Worm (Caenorhabditis elegans): ENCODE results near the gene T04F3.4.

T04F3.4 gene

DNA sequence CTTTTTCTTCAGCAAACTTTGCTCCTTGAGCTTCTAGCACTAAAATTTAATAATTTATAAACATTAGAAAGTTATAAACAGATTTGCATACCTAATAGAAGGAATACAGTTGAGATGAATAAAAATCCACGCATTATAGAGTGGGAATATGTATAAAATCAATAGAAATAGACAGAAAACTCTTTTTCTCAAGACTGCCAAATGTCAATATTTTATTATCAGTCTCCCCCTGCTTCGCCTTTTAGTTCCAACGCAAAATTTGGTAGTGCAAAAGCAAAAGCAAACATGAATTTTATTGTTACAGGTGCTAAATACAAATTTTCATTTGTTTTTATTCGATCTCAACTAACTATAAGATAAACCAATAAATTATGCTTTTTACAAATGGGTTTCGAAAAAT, at the start of gene T04F3.4:
Gene T04F3.4 (minus strand): TSS at position 187 of the 400 bp plus-strand sequence.
- no peak for TF ChIP-seq F13C5.2 (tag; optimal IDR thresholded peaks at IDR 0.05)
- no peak for TF ChIP-seq tbx-37 (GFP tag; conservative IDR thresholded peaks at IDR 0.05)
- TF ChIP-seq ama-1 (optimal IDR thresholded peaks at IDR 0.05), result no peak
- TF ChIP-seq tbx-11 (GFP tag; IDR thresholded peaks at IDR 0.05), result no peak
- no peak for TF ChIP-seq sea-1 (GFP tag; conservative IDR thresholded peaks at IDR 0.05)
- TF ChIP-seq scrt-1 (GFP tag; IDR thresholded peaks at IDR 0.05), result no peak
- TF ChIP-seq hnd-1 (tag; optimal IDR thresholded peaks at IDR 0.05), result no peak
- TF ChIP-seq hmbx-1 (tag; optimal IDR thresholded peaks at IDR 0.05), result no peak
- no peak for TF ChIP-seq pes-1 (GFP tag; IDR thresholded peaks at IDR 0.05)
- no peak for TF ChIP-seq tra-4 (tag; optimal IDR thresholded peaks at IDR 0.05)

DNA sequence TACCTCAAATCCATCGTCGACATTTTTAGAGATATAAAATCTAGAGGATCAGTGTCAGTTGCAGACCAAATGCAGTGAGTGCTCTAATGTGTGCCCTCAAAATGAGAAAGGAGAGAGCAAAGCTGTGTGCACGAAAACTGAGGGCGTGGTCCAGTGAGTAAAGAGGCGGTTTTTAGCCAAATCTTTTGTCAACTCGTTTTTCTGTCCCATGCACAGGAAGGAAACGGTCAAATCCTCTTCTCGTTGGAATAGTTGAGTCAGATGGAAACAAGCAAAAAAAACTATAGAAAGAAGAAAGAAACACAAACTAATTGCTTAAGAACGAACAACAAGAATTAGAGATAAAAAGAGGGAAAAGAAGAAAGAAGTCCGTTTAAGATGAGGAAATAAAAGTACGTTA, 49.1 kb upstream of the T04F3.4 start, which contains the start of gene D2023.3:
Gene D2023.3 (minus strand): TSS at position 101 of the 400 bp plus-strand sequence.
- no peak for TF ChIP-seq ama-1 (optimal IDR thresholded peaks at IDR 0.05)
- no peak for TF ChIP-seq pes-1 (GFP tag; IDR thresholded peaks at IDR 0.05)
- no peak for TF ChIP-seq hnd-1 (tag; optimal IDR thresholded peaks at IDR 0.05)
- TF ChIP-seq tbx-11 (GFP tag; IDR thresholded peaks at IDR 0.05), result no peak
- no peak for TF ChIP-seq F13C5.2 (tag; optimal IDR thresholded peaks at IDR 0.05)
- no peak for TF ChIP-seq hmg-4 (GFP tag; optimal IDR thresholded peaks at IDR 0.05)
- TF ChIP-seq flt-1 (GFP tag; IDR thresholded peaks at IDR 0.05), result no peak
- TF ChIP-seq hmbx-1 (tag; optimal IDR thresholded peaks at IDR 0.05), result no peak
- TF ChIP-seq aly-1 (tag; optimal IDR thresholded peaks at IDR 0.05), result no peak
- no peak for TF ChIP-seq ceh-36 (tag; optimal IDR thresholded peaks at IDR 0.05)
- no peak for TF ChIP-seq sea-1 (GFP tag; conservative IDR thresholded peaks at IDR 0.05)
- no peak for TF ChIP-seq tbx-37 (GFP tag; conservative IDR thresholded peaks at IDR 0.05)
- no peak for TF ChIP-seq scrt-1 (GFP tag; IDR thresholded peaks at IDR 0.05)
- TF ChIP-seq B0310.2 (tag; optimal IDR thresholded peaks at IDR 0.05), result no peak
- TF ChIP-seq tra-4 (tag; optimal IDR thresholded peaks at IDR 0.05), result no peak
- TF ChIP-seq ets-7 (tag; optimal IDR thresholded peaks at IDR 0.05), result no peak
- TF ChIP-seq ceh-13 (GFP tag; optimal IDR thresholded peaks at IDR 0.05), result no peak

ce11 chrV:11809935-11810334, 47.1 kb upstream of the T04F3.4 start:
- no peak for TF ChIP-seq ets-7 (tag; optimal IDR thresholded peaks at IDR 0.05)
- TF ChIP-seq ceh-13 (GFP tag; optimal IDR thresholded peaks at IDR 0.05), result no peak
- TF ChIP-seq tra-4 (tag; optimal IDR thresholded peaks at IDR 0.05), result no peak
- no peak for TF ChIP-seq hmg-4 (GFP tag; optimal IDR thresholded peaks at IDR 0.05)
- TF ChIP-seq sea-1 (GFP tag; conservative IDR thresholded peaks at IDR 0.05), result no peak
- TF ChIP-seq tbx-11 (GFP tag; IDR thresholded peaks at IDR 0.05), result no peak
- TF ChIP-seq tbx-37 (GFP tag; conservative IDR thresholded peaks at IDR 0.05), result no peak
- no peak for TF ChIP-seq F13C5.2 (tag; optimal IDR thresholded peaks at IDR 0.05)
- TF ChIP-seq hnd-1 (tag; optimal IDR thresholded peaks at IDR 0.05), result no peak
- no peak for TF ChIP-seq scrt-1 (GFP tag; IDR thresholded peaks at IDR 0.05)
- TF ChIP-seq aly-1 (tag; optimal IDR thresholded peaks at IDR 0.05), result no peak
- no peak for TF ChIP-seq ama-1 (optimal IDR thresholded peaks at IDR 0.05)
- TF ChIP-seq ceh-36 (tag; optimal IDR thresholded peaks at IDR 0.05), result no peak
- no peak for TF ChIP-seq pes-1 (GFP tag; IDR thresholded peaks at IDR 0.05)
- TF ChIP-seq flt-1 (GFP tag; IDR thresholded peaks at IDR 0.05), result no peak
- no peak for TF ChIP-seq B0310.2 (tag; optimal IDR thresholded peaks at IDR 0.05)
- no peak for TF ChIP-seq hmbx-1 (tag; optimal IDR thresholded peaks at IDR 0.05)

ce11 chrV:11803518-11803994, 40.7 kb upstream of the T04F3.4 start:
- TF ChIP-seq hmg-4 (GFP tag; optimal IDR thresholded peaks at IDR 0.05), result no peak
- TF ChIP-seq B0310.2 (tag; optimal IDR thresholded peaks at IDR 0.05), result no peak
- no peak for TF ChIP-seq pes-1 (GFP tag; IDR thresholded peaks at IDR 0.05)
- TF ChIP-seq tbx-11 (GFP tag; IDR thresholded peaks at IDR 0.05), result no peak
- no peak for TF ChIP-seq hmbx-1 (tag; optimal IDR thresholded peaks at IDR 0.05)
- no peak for TF ChIP-seq ama-1 (optimal IDR thresholded peaks at IDR 0.05)
- no peak for TF ChIP-seq aly-1 (tag; optimal IDR thresholded peaks at IDR 0.05)
- TF ChIP-seq ceh-36 (tag; optimal IDR thresholded peaks at IDR 0.05), result no peak
- no peak for TF ChIP-seq hnd-1 (tag; optimal IDR thresholded peaks at IDR 0.05)
- TF ChIP-seq ets-7 (tag; optimal IDR thresholded peaks at IDR 0.05), result no peak

ce11 chrV:11802508-11802907, 39.7 kb upstream of the T04F3.4 start:
- TF ChIP-seq pes-1 (GFP tag; IDR thresholded peaks at IDR 0.05) (no peak), tra-4 (tag; optimal IDR thresholded peaks at IDR 0.05) (no peak), F13C5.2 (tag; optimal IDR thresholded peaks at IDR 0.05) (no peak), hmbx-1 (tag; optimal IDR thresholded peaks at IDR 0.05) (no peak), tbx-37 (GFP tag; conservative IDR thresholded peaks at IDR 0.05) (no peak), sea-1 (GFP tag; conservative IDR thresholded peaks at IDR 0.05) (no peak)

- no peak for TF ChIP-seq ceh-13 (GFP tag; optimal IDR thresholded peaks at IDR 0.05)
- no peak for TF ChIP-seq hnd-1 (tag; optimal IDR thresholded peaks at IDR 0.05)
- TF ChIP-seq tbx-11 (GFP tag; IDR thresholded peaks at IDR 0.05), result no peak
- no peak for TF ChIP-seq scrt-1 (GFP tag; IDR thresholded peaks at IDR 0.05)
- no peak for TF ChIP-seq ets-7 (tag; optimal IDR thresholded peaks at IDR 0.05)
- no peak for TF ChIP-seq tbx-37 (GFP tag; conservative IDR thresholded peaks at IDR 0.05)
- TF ChIP-seq hmg-4 (GFP tag; optimal IDR thresholded peaks at IDR 0.05), result no peak
- no peak for TF ChIP-seq B0310.2 (tag; optimal IDR thresholded peaks at IDR 0.05)
- no peak for TF ChIP-seq aly-1 (tag; optimal IDR thresholded peaks at IDR 0.05)
- no peak for TF ChIP-seq hmbx-1 (tag; optimal IDR thresholded peaks at IDR 0.05)
- no peak for TF ChIP-seq ceh-36 (tag; optimal IDR thresholded peaks at IDR 0.05)
- TF ChIP-seq sea-1 (GFP tag; conservative IDR thresholded peaks at IDR 0.05), result no peak
- no peak for TF ChIP-seq F13C5.2 (tag; optimal IDR thresholded peaks at IDR 0.05)
- TF ChIP-seq tra-4 (tag; optimal IDR thresholded peaks at IDR 0.05), result no peak
- TF ChIP-seq ama-1 (optimal IDR thresholded peaks at IDR 0.05), result no peak
- TF ChIP-seq pes-1 (GFP tag; IDR thresholded peaks at IDR 0.05), result no peak
- TF ChIP-seq flt-1 (GFP tag; IDR thresholded peaks at IDR 0.05), result no peak
Measured at ce11 chrV:11801076-11801849, 38.4 kb upstream of the T04F3.4 start.

ce11 chrV:11800486-11800885, 37.6 kb upstream of the T04F3.4 start:
- no peak for TF ChIP-seq tra-4 (tag; optimal IDR thresholded peaks at IDR 0.05)
- TF ChIP-seq hnd-1 (tag; optimal IDR thresholded peaks at IDR 0.05), result no peak
- no peak for TF ChIP-seq ets-7 (tag; optimal IDR thresholded peaks at IDR 0.05)
- no peak for TF ChIP-seq hmg-4 (GFP tag; optimal IDR thresholded peaks at IDR 0.05)
- TF ChIP-seq tbx-11 (GFP tag; IDR thresholded peaks at IDR 0.05), result no peak
- TF ChIP-seq ceh-13 (GFP tag; optimal IDR thresholded peaks at IDR 0.05), result no peak
- TF ChIP-seq flt-1 (GFP tag; IDR thresholded peaks at IDR 0.05), result no peak
- no peak for TF ChIP-seq sea-1 (GFP tag; conservative IDR thresholded peaks at IDR 0.05)
- no peak for TF ChIP-seq hmbx-1 (tag; optimal IDR thresholded peaks at IDR 0.05)
- no peak for TF ChIP-seq ama-1 (optimal IDR thresholded peaks at IDR 0.05)

Measured in whole organism, early embryonic.